Fruit fly (Drosophila melanogaster) whole organism, embryonic: ENCODE data around the gene mfas.

Source experiments
- BtbVII ChIP-seq: fragments of 200-800 bp; sonication (Bioruptor generic); optimal IDR thresholded peaks from 3 replicates; lab custom pipeline; 2017; ENCODE audit warnings: missing biosample characterization, mild to moderate bottlenecking, missing genetic modification characterization
- CG10209 ChIP-seq: fragments of 200-800 bp; sonication (Bioruptor generic); optimal IDR thresholded peaks from 3 replicates; lab custom pipeline; 2017; ENCODE audit warnings: missing biosample characterization, mild to moderate bottlenecking, missing genetic modification characterization, missing genetic modification reagents
- CG11696 ChIP-seq: fragments of 200-800 bp; sonication (Bioruptor generic); IDR thresholded peaks from 2 replicates; pipeline ENCODE4 v1.3.6; 2022; ENCODE audit warnings: missing biosample characterization, missing genetic modification characterization
- CG12219 ChIP-seq: fragments of 200-800 bp; sonication (Bioruptor generic); optimal IDR thresholded peaks from 3 replicates; lab custom pipeline; 2018; ENCODE audit warnings: missing biosample characterization, mild to moderate bottlenecking, missing genetic modification characterization
- CG14860 ChIP-seq: fragments of 200-800 bp; sonication (Bioruptor generic); IDR thresholded peaks from 3 replicates; pipeline ENCODE4 v1.3.6; 2022; ENCODE audit warnings: missing biosample characterization, missing genetic modification characterization; ENCODE audit not compliant: partially characterized antibody
- CG1603 ChIP-seq: fragments of 200-800 bp; sonication (Bioruptor generic); optimal IDR thresholded peaks from 2 replicates; lab custom pipeline; 2019; ENCODE audit warnings: missing biosample characterization, mild to moderate bottlenecking, missing genetic modification characterization, moderate library complexity
- CG2120 ChIP-seq: fragments of 200-800 bp; sonication (Bioruptor generic); optimal IDR thresholded peaks from 3 replicates; lab custom pipeline; 2016; ENCODE audit warnings: missing biosample characterization, missing genetic modification characterization
- CG31388 ChIP-seq: fragments of 200-800 bp; sonication (Bioruptor generic); optimal IDR thresholded peaks from 2 replicates; lab custom pipeline; 2016; ENCODE audit warnings: missing biosample characterization, missing genetic modification characterization
- CG3163 ChIP-seq: fragments of 200-800 bp; sonication (Bioruptor generic); optimal IDR thresholded peaks from 3 replicates; lab custom pipeline; 2016; ENCODE audit warnings: missing biosample characterization, missing genetic modification characterization
- CG6854 ChIP-seq: fragments of 200-800 bp; sonication (Bioruptor generic); optimal IDR thresholded peaks from 3 replicates; lab custom pipeline; 2017; ENCODE audit warnings: missing biosample characterization, mild to moderate bottlenecking, missing genetic modification characterization
- CG7556 ChIP-seq: fragments of 200-800 bp; sonication (Bioruptor generic); optimal IDR thresholded peaks from 2 replicates; lab custom pipeline; 2017; ENCODE audit warnings: missing biosample characterization, mild to moderate bottlenecking, missing genetic modification characterization
- CG7745 ChIP-seq: fragments of 200-800 bp; sonication (Bioruptor generic); optimal IDR thresholded peaks from 2 replicates; lab custom pipeline; 2018; ENCODE audit warnings: missing biosample characterization, mild to moderate bottlenecking, missing genetic modification characterization, moderate library complexity
- CG9215 ChIP-seq: fragments of 200-800 bp; sonication (Bioruptor generic); IDR thresholded peaks from 2 replicates; pipeline ENCODE4 v1.3.6; 2022; ENCODE audit warnings: missing biosample characterization, missing genetic modification characterization
- D19A ChIP-seq: fragments of 200-800 bp; optimal IDR thresholded peaks from 3 replicates; lab custom pipeline; 2019; ENCODE audit warnings: missing biosample characterization, mild to moderate bottlenecking, missing genetic modification characterization, moderate library complexity
- Dp ChIP-seq: fragments of 200-800 bp; sonication (Bioruptor generic); optimal IDR thresholded peaks from 2 replicates; lab custom pipeline; 2018; ENCODE audit warnings: missing biosample characterization, mild to moderate bottlenecking, missing genetic modification characterization, moderate library complexity
- Eip74EF ChIP-seq, 2 experiments: fragments of 200-800 bp in 1 of 2; fragments of >200 bp in 1 of 2; sonication (Bioruptor generic) in 1 of 2; optimal IDR thresholded peaks; 2 replicates each; lab custom pipeline; 2017 to 2019; ENCODE audit warnings: missing biosample characterization in 2 of 2, missing genetic modification characterization in 2 of 2, mild to moderate bottlenecking in 1 of 2, moderate library complexity in 1 of 2
- Elba2 ChIP-seq: fragments of 200-800 bp; sonication (Bioruptor generic); optimal IDR thresholded peaks from 3 replicates; lab custom pipeline; 2016; ENCODE audit warnings: missing biosample characterization, missing genetic modification characterization
- Ets65A ChIP-seq: fragments of 200-800 bp; sonication (Bioruptor generic); peaks from one replicate; lab custom pipeline; 2016; ENCODE audit warnings: missing biosample characterization, missing genetic modification characterization
- Fer2 ChIP-seq: fragments of 200-800 bp; sonication (Bioruptor generic); optimal IDR thresholded peaks from 2 replicates; lab custom pipeline; 2018; ENCODE audit warnings: missing biosample characterization, mild to moderate bottlenecking, missing genetic modification characterization, moderate library complexity
- MBD-R2 ChIP-seq: fragments of 200-800 bp; sonication (Bioruptor generic); IDR thresholded peaks from 2 replicates; pipeline ENCODE4 v1.3.6; 2022; ENCODE audit warnings: missing biosample characterization, missing genetic modification characterization
- Nf-YB ChIP-seq: fragments of 200-800 bp; sonication (Bioruptor generic); optimal IDR thresholded peaks from 3 replicates; lab custom pipeline; 2019; ENCODE audit warnings: missing biosample characterization, mild to moderate bottlenecking, missing genetic modification characterization, moderate library complexity
- Trl ChIP-seq, 3 experiments: fragments of >200 bp in 2 of 3; fragments of 200-800 bp in 1 of 3; sonication (Bioruptor generic) in 1 of 3; optimal IDR thresholded peaks; 2 replicates in 1 of 3; 3 replicates in 2 of 3; lab custom pipeline; 2016 to 2017; ENCODE audit warnings: missing biosample characterization in 1 of 3, missing genetic modification characterization in 1 of 3
- Vsx1 ChIP-seq: fragments of 200-800 bp; sonication (Bioruptor generic); optimal IDR thresholded peaks from 2 replicates; lab custom pipeline; 2017; ENCODE audit warnings: missing biosample characterization, mild to moderate bottlenecking, missing genetic modification characterization, missing genetic modification reagents
- bbx ChIP-seq: fragments of 200-800 bp; sonication (Bioruptor generic); IDR thresholded peaks from 2 replicates; pipeline ENCODE4 v1.3.6; 2022; ENCODE audit warnings: missing biosample characterization, missing genetic modification characterization; ENCODE audit not compliant: partially characterized antibody
- bsh ChIP-seq, 2 experiments: fragments of 200-800 bp; sonication (Bioruptor generic); optimal IDR thresholded peaks; 2 replicates each; lab custom pipeline; 2017 to 2018; ENCODE audit warnings: mild to moderate bottlenecking in 2 of 2, missing biosample characterization in 2 of 2, missing genetic modification characterization in 2 of 2, moderate library complexity in 1 of 2
- chinmo ChIP-seq: fragments of 200-800 bp; sonication (Bioruptor generic); IDR thresholded peaks from 4 replicates; pipeline ENCODE4 v1.3.6; 2022; ENCODE audit warnings: missing biosample characterization, missing genetic modification characterization; ENCODE audit not compliant: partially characterized antibody
- ci ChIP-seq: fragments of 200-800 bp; sonication (Bioruptor generic); IDR thresholded peaks from 3 replicates; pipeline ENCODE4 v1.3.6; 2022; ENCODE audit warnings: missing biosample characterization, missing genetic modification characterization
- corto ChIP-seq: fragments of 200-800 bp; sonication (Bioruptor generic); optimal IDR thresholded peaks from 2 replicates; lab custom pipeline; 2016; ENCODE audit warnings: missing biosample characterization, mild to moderate bottlenecking, missing genetic modification characterization, moderate library complexity
- dmrt99B ChIP-seq: fragments of 200-800 bp; sonication (Bioruptor generic); optimal IDR thresholded peaks from 2 replicates; lab custom pipeline; 2018; ENCODE audit warnings: missing biosample characterization, mild to moderate bottlenecking, missing genetic modification characterization, moderate library complexity
- exex ChIP-seq: fragments of 200-800 bp; sonication (Bioruptor generic); optimal IDR thresholded peaks from 4 replicates; lab custom pipeline; 2018; ENCODE audit warnings: missing biosample characterization, mild to moderate bottlenecking, missing genetic modification characterization, moderate library complexity
- gfzf ChIP-seq: fragments of 200-800 bp; sonication (Bioruptor generic); optimal IDR thresholded peaks from 2 replicates; lab custom pipeline; 2016; ENCODE audit warnings: missing biosample characterization, mild to moderate bottlenecking, missing genetic modification characterization, moderate library complexity
- gro ChIP-seq: fragments of 200-800 bp; sonication (Bioruptor generic); optimal IDR thresholded peaks from 2 replicates; lab custom pipeline; 2016; ENCODE audit warnings: missing biosample characterization, missing genetic modification characterization
- h ChIP-seq: fragments of >200 bp; optimal IDR thresholded peaks from 2 replicates; lab custom pipeline; 2017
- kah ChIP-seq: fragments of 200-800 bp; sonication (Bioruptor generic); optimal IDR thresholded peaks from 2 replicates; lab custom pipeline; 2018; ENCODE audit warnings: missing biosample characterization, mild to moderate bottlenecking, missing genetic modification characterization
- lab ChIP-seq: fragments of 200-800 bp; sonication (Bioruptor generic); optimal IDR thresholded peaks from 3 replicates; lab custom pipeline; 2017; ENCODE audit warnings: missing biosample characterization, missing genetic modification characterization, mild to moderate bottlenecking, moderate library complexity, missing genetic modification reagents
- lov ChIP-seq, 2 experiments: fragments of 200-800 bp in 1 of 2; fragments of >200 bp in 1 of 2; sonication (Bioruptor generic) in 1 of 2; IDR thresholded peaks in 1 of 2; optimal IDR thresholded peaks in 1 of 2; 2 replicates in 1 of 2; 3 replicates in 1 of 2; pipeline versions ENCODE4 v1.3.6 to Lab custom; 2017 to 2022; ENCODE audit warnings: missing biosample characterization in 1 of 2, missing genetic modification characterization in 1 of 2
- nom ChIP-seq: fragments of 200-800 bp; sonication (Bioruptor generic); optimal IDR thresholded peaks from 2 replicates; lab custom pipeline; 2017; ENCODE audit warnings: missing biosample characterization, missing genetic modification characterization, mild to moderate bottlenecking, moderate library complexity, missing genetic modification reagents
- pros ChIP-seq: fragments of 200-800 bp; sonication (Bioruptor generic); optimal IDR thresholded peaks from 3 replicates; lab custom pipeline; 2019; ENCODE audit warnings: missing biosample characterization, mild to moderate bottlenecking, missing genetic modification characterization, moderate library complexity
- repo ChIP-seq: fragments of 200-800 bp; sonication (Bioruptor generic); optimal IDR thresholded peaks from 2 replicates; lab custom pipeline; 2016; ENCODE audit warnings: missing biosample characterization, missing genetic modification characterization
- scrt ChIP-seq: fragments of 200-800 bp; sonication (Bioruptor generic); optimal IDR thresholded peaks from 2 replicates; lab custom pipeline; 2018; ENCODE audit warnings: missing biosample characterization, mild to moderate bottlenecking, missing genetic modification characterization, moderate library complexity
- sna ChIP-seq: fragments of 200-800 bp; sonication (Bioruptor generic); IDR thresholded peaks from 2 replicates; pipeline ENCODE4 v1.3.6; 2022; ENCODE audit warnings: missing biosample characterization, missing genetic modification characterization; ENCODE audit not compliant: partially characterized antibody
- tgo ChIP-seq: fragments of 200-800 bp; sonication (Bioruptor generic); IDR thresholded peaks from 3 replicates; pipeline ENCODE4 v1.3.6; 2022; ENCODE audit warnings: missing biosample characterization, missing genetic modification characterization
- vfl ChIP-seq: fragments of 200-800 bp; sonication (Bioruptor generic); optimal IDR thresholded peaks from 2 replicates; lab custom pipeline; 2016; ENCODE audit warnings: missing biosample characterization, missing genetic modification characterization
- z ChIP-seq: fragments of 200-800 bp; sonication (Bioruptor generic); IDR thresholded peaks from 3 replicates; pipeline ENCODE4 v1.3.6; 2022; ENCODE audit warnings: missing biosample characterization, missing genetic modification characterization

The mfas gene

DNA sequence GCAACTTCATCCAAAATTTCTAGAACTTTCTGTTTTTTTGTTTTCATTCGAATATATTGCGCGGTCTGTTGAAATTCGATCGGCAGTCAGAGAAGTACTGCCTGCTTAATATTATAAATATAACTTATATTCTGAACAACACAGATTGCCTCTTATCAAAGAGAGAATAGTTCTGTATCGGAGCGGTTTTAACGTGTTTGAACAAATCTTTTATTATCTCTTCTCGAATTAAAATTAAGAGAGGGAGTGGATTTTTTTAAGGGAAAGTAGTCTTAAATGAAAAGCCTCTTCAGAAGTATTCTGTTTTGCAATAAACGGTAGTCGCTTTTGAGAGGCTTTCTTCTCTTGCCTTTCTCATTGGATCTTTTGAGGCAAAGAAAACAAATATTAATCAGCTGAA lies 10.6 kb downstream of the mfas start (continued):
- TF ChIP-seq CG1603 = no peak
- no peak for TF ChIP-seq Elba2 (GFP tag; lab: Kevin White, UChicago)
- TF ChIP-seq Vsx1 (GFP tag; lab: Kevin White, UChicago) = no peak
- TF ChIP-seq nom (GFP tag; lab: Kevin White, UChicago) = peak; percentile 25
- TF ChIP-seq bbx (GFP tag; lab: Robert Waterston, UW) = no peak
- TF ChIP-seq CG6854 (GFP tag; lab: Kevin White, UChicago) = no peak

DNA sequence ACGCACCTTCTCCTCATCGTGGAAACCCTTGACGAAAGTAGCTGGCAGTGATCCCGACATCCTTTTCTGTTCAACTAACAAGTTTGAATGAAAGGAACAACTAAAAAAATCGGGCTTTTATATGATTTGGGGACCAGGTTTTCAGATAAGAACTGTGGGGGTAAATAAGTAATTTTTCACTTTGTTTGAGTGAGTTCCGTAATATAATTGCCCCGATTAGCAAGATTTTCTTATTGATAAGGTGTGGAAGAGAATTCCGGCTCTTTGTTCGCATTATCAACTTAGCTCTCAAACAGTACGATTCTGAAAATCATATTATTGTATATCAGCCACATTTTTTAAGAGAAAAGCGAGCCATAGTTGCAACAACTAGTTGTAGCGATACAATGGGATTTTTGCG lies 11.2 kb downstream of the mfas start, which contains the start of gene CG12224:
TSS of gene CG12224 (minus strand) at position 101 of the 400 bp plus-strand sequence.
- TF ChIP-seq CG7556 (GFP tag; lab: Kevin White, UChicago) (no peak), exex (tag; lab: Kevin White, UChicago) (peak; percentile 75)

DNA sequence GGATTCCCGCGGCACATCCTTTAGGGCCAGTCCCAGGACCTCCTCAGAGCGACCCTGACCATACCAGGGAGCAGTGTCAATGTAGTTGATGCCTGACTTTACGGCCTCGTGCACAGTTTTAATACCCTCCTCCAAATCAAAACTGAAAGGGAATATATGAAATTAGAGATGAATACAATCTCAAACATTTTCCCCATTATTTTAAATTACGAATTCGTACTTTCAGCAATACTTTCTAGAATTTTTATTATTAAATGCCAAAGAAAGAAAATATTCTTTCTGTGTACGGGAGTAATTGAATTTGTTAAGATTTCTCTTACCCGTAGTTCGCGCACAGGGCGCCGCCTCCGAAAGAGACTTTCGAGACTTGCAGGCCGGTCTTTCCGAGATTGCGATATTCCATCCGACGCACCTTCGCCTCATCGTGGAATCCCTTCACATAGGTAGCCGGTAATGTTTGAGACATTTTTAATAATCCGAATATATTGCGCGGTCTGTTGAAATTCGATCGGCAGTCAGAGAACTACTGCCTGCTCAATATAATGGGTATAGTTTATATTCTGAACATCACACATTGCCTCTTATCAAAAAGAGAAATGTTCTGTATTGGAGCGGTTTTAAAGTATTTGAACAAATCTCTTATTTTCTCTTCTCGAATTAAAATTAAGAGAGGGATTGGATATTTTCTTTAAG lies 13.1 kb downstream of the mfas start, which contains the start of gene CG18547:
TSS of gene CG18547 (minus strand) at position 512 of the 693 bp plus-strand sequence.
- TF ChIP-seq CG9215 (GFP tag; lab: Robert Waterston, UW) (no peak), CG3163 (GFP tag; lab: Kevin White, UChicago) (peak; percentile 92), gro (GFP tag; lab: Kevin White, UChicago) (no peak), Trl (optimal IDR thresholded peaks at IDR 0.05; lab: Kevin White, UChicago) (peak; percentile 61 to 74), Trl (GFP tag; optimal IDR thresholded peaks at IDR 0.05; lab: Kevin White, UChicago) (no peak), sna (GFP tag; lab: Robert Waterston, UW) (no peak), Eip74EF (GFP tag; optimal IDR thresholded peaks at IDR 0.05; lab: Kevin White, UChicago) (no peak), pros (GFP tag; lab: Kevin White, UChicago) (no peak), CG2120 (peak; percentile 0), lov (optimal IDR thresholded peaks at IDR 0.05; lab: Kevin White, UChicago) (no peak), lov (GFP tag; IDR thresholded peaks at IDR 0.05; lab: Robert Waterston, UW) (no peak), vfl (GFP tag; lab: Kevin White, UChicago) (no peak), corto (GFP tag; lab: Kevin White, UChicago) (no peak), BtbVII (GFP tag; lab: Kevin White, UChicago) (no peak), h (lab: Kevin White, UChicago) (no peak), CG11696 (GFP tag; lab: Robert Waterston, UW) (no peak), Ets65A (GFP tag; lab: Kevin White, UChicago) (no peak), kah (GFP tag; lab: Kevin White, UChicago) (no peak), CG31388 (GFP tag; lab: Kevin White, UChicago) (no peak), D19A (tag; lab: Kevin White, UChicago) (peak; percentile 2), Nf-YB (GFP tag; lab: Kevin White, UChicago) (no peak), bsh (GFP tag; optimal IDR thresholded peaks at IDR 0.05; lab: Kevin White, UChicago) (peak in 1 of 2 experiments; percentile 8), lab (peak; percentile 2), MBD-R2 (no peak), z (GFP tag; lab: Robert Waterston, UW) (0 out of 3 replicates have a peak, but pooled peaks have one; percentile 36), dmrt99B (no peak), scrt (no peak), nom (GFP tag; lab: Kevin White, UChicago) (peak; percentile 37), repo (GFP tag; lab: Kevin White, UChicago) (no peak), ci (GFP tag; lab: Robert Waterston, UW) (no peak), tgo (no peak), CG14860 (GFP tag; lab: Robert Waterston, UW) (no peak), chinmo (GFP tag; lab: Robert Waterston, UW) (0 out of 4 replicates have a peak, but pooled peaks have one; percentile 53), gfzf (GFP tag; lab: Kevin White, UChicago) (no peak), Dp (no peak), CG10209 (GFP tag; lab: Kevin White, UChicago) (no peak), Fer2 (no peak), CG7745 (tag; lab: Kevin White, UChicago) (no peak), CG12219 (GFP tag; lab: Kevin White, UChicago) (no peak)
